Worm (Caenorhabditis elegans): ENCODE measurements around the gene C43G2.3.
A peak's percentile ranks its signal among the peaks of the same experiment; 100 is the strongest.

C43G2.3 gene

DNA sequence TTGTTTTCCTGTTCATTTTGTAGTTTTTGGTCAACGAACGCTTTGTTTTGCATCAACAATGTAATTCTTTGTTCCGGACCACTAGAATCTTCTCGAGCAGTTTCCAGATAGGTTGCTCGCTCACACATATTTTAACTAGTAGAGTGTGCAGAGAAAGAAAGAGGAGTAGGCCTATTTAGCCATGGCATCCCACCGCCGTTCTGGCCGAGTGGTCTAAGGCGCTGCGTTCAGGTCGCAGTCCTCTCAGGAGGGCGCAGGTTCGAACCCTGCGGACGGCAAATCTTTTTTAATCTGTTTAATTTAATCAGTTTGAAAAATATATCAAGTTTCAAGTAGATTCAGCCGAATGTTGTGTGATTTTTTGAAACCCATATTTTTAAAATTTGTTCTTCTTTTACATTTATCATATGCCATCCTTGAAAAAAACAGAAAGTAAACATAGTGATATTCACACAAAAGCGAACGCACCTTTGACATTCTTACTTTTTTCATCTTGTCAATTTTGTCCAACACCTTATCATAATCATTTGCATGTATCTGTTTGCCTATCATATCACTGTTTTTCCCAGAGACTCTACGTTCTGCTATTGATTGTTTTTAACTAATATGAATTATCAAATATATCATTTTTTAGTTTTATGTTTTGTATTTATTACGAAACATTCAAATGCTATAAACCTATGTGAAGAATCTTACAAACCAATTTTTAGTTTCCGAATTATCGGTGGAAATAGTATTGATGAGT lies 21.2 kb upstream of the C43G2.3 start, which contains the start of gene try-3:
Gene try-3, plus strand, starts transcription at position 532 of the 745 bp plus-strand sequence.
- TF ChIP-seq ceh-9 (tag; optimal IDR thresholded peaks at IDR 0.05): no peak
- no peak for TF ChIP-seq elt-1 (tag; optimal IDR thresholded peaks at IDR 0.05)
- TF ChIP-seq fos-1 (tag; optimal IDR thresholded peaks at IDR 0.05): no peak
- TF ChIP-seq nhr-237 (tag; optimal IDR thresholded peaks at IDR 0.05): no peak
- TF ChIP-seq mdl-1 (tag; optimal IDR thresholded peaks at IDR 0.05): no peak
- no peak for TF ChIP-seq fkh-2 (tag; optimal IDR thresholded peaks at IDR 0.05)
- TF ChIP-seq ceh-16 (tag; optimal IDR thresholded peaks at IDR 0.05): no peak
- peak; percentile 33 for TF ChIP-seq egl-27 (tag; optimal IDR thresholded peaks at IDR 0.05)
- peak; percentile 33 for TF ChIP-seq skn-1 (tag; optimal IDR thresholded peaks at IDR 0.05)
- no peak for TF ChIP-seq tbx-2 (tag; optimal IDR thresholded peaks at IDR 0.05)
- TF ChIP-seq egl-5 (tag; optimal IDR thresholded peaks at IDR 0.05): no peak
- no peak for TF ChIP-seq aly-2 (tag; optimal IDR thresholded peaks at IDR 0.05)
- TF ChIP-seq ceh-28 (tag; optimal IDR thresholded peaks at IDR 0.05): no peak
- TF ChIP-seq nhr-67 (tag; optimal IDR thresholded peaks at IDR 0.05): no peak
- TF ChIP-seq ceh-82 (tag; optimal IDR thresholded peaks at IDR 0.05): no peak
- TF ChIP-seq nfya-1 (tag; optimal IDR thresholded peaks at IDR 0.05; ENCODE audit: insufficient read depth): peak; percentile 71
- no peak for TF ChIP-seq unc-62 (GFP tag; optimal IDR thresholded peaks at IDR 0.05)
- TF ChIP-seq fkh-10 (GFP tag; optimal IDR thresholded peaks at IDR 0.05): no peak
- no peak for TF ChIP-seq ztf-11 (tag; optimal IDR thresholded peaks at IDR 0.05)
- TF ChIP-seq R02D3.7 (tag; optimal IDR thresholded peaks at IDR 0.05): peak; percentile 14
- TF ChIP-seq nhr-25 (tag; optimal IDR thresholded peaks at IDR 0.05): no peak
- peak; percentile 49 for TF ChIP-seq lin-15B (tag; optimal IDR thresholded peaks at IDR 0.05)
- TF ChIP-seq unc-39 (tag; optimal IDR thresholded peaks at IDR 0.05): no peak
- TF ChIP-seq nhr-23 (tag; optimal IDR thresholded peaks at IDR 0.05): peak; percentile 32
- TF ChIP-seq pha-4 (tag; optimal IDR thresholded peaks at IDR 0.05): peak; percentile 70
- peak; percentile 21 for TF ChIP-seq lsy-12 (tag; optimal IDR thresholded peaks at IDR 0.05)
- peak; percentile 58 for TF ChIP-seq snpc-4 (tag; optimal IDR thresholded peaks at IDR 0.05)
- TF ChIP-seq nhr-28 (tag; optimal IDR thresholded peaks at IDR 0.05): no peak
- TF ChIP-seq ama-1 (optimal IDR thresholded peaks at IDR 0.05): no peak
- TF ChIP-seq elt-3 (tag; optimal IDR thresholded peaks at IDR 0.05): peak in 1 of 3 experiments; percentile 63
- peak; percentile 43 for TF ChIP-seq pqm-1 (tag; optimal IDR thresholded peaks at IDR 0.05)
- peak; percentile 56 for TF ChIP-seq elt-2 (tag; optimal IDR thresholded peaks at IDR 0.05)
- TF ChIP-seq nhr-11 (tag; optimal IDR thresholded peaks at IDR 0.05): no peak
- no peak for TF ChIP-seq nhr-77 (tag; optimal IDR thresholded peaks at IDR 0.05)
- no peak for TF ChIP-seq daf-12 (tag; optimal IDR thresholded peaks at IDR 0.05)
- no peak for TF ChIP-seq nhr-12 (tag; optimal IDR thresholded peaks at IDR 0.05)
- TF ChIP-seq ZK546.5 (tag; optimal IDR thresholded peaks at IDR 0.05): no peak
- no peak for TF ChIP-seq jun-1 (tag; optimal IDR thresholded peaks at IDR 0.05)
- no peak for TF ChIP-seq eor-1 (tag; optimal IDR thresholded peaks at IDR 0.05)
- TF ChIP-seq lin-39 (tag; optimal IDR thresholded peaks at IDR 0.05): peak; percentile 88
- peak; percentile 76 for TF ChIP-seq nhr-43 (tag; optimal IDR thresholded peaks at IDR 0.05; ENCODE audit: poor library complexity, severe bottlenecking)
- no peak for TF ChIP-seq ztf-4 (tag; optimal IDR thresholded peaks at IDR 0.05)
- TF ChIP-seq sea-2 (GFP tag; optimal IDR thresholded peaks at IDR 0.05): no peak
- TF ChIP-seq zag-1 (tag; optimal IDR thresholded peaks at IDR 0.05): no peak
- TF ChIP-seq mml-1 (tag; optimal IDR thresholded peaks at IDR 0.05): no peak
- no peak for TF ChIP-seq nhr-76 (tag; optimal IDR thresholded peaks at IDR 0.05)
- peak; percentile 77 for TF ChIP-seq hmg-11 (tag; optimal IDR thresholded peaks at IDR 0.05)

Measured in whole organism, L3 larva.